Fruit fly (Drosophila melanogaster) whole organism, embryonic: ENCODE measurements around the gene Cdc16.

Experiments used
- Antp ChIP-seq: fragments of 200-800 bp; sonication (Bioruptor generic); optimal IDR thresholded peaks from 3 replicates; lab custom pipeline; 2016; ENCODE audit warnings: missing biosample characterization, missing genetic modification characterization
- CG10366 ChIP-seq: fragments of 200-800 bp; sonication (Bioruptor generic); IDR thresholded peaks from 2 replicates; pipeline ENCODE4 v1.3.6; 2022; ENCODE audit warnings: missing biosample characterization, missing genetic modification characterization
- CG10543 ChIP-seq: fragments of 200-800 bp; sonication (Bioruptor generic); optimal IDR thresholded peaks from 3 replicates; lab custom pipeline; 2017; ENCODE audit warnings: missing biosample characterization, mild to moderate bottlenecking, missing genetic modification characterization, moderate library complexity
- CG10654 ChIP-seq: fragments of 200-800 bp; sonication (Bioruptor generic); optimal IDR thresholded peaks from 2 replicates; lab custom pipeline; 2016; ENCODE audit warnings: missing biosample characterization, missing genetic modification characterization
- CG11696 ChIP-seq: fragments of 200-800 bp; sonication (Bioruptor generic); IDR thresholded peaks from 2 replicates; pipeline ENCODE4 v1.3.6; 2022; ENCODE audit warnings: missing biosample characterization, missing genetic modification characterization
- CG12219 ChIP-seq: fragments of 200-800 bp; sonication (Bioruptor generic); optimal IDR thresholded peaks from 3 replicates; lab custom pipeline; 2018; ENCODE audit warnings: missing biosample characterization, mild to moderate bottlenecking, missing genetic modification characterization
- CG12769 ChIP-seq: fragments of 200-800 bp; sonication (Bioruptor generic); optimal IDR thresholded peaks from 2 replicates; lab custom pipeline; 2019; ENCODE audit warnings: missing biosample characterization, mild to moderate bottlenecking, missing genetic modification characterization, moderate library complexity
- CG15479 ChIP-seq: fragments of 200-800 bp; sonication (Bioruptor generic); optimal IDR thresholded peaks from 3 replicates; lab custom pipeline; 2019; ENCODE audit warnings: missing biosample characterization, mild to moderate bottlenecking, missing genetic modification characterization, moderate library complexity
- CG16813 ChIP-seq: fragments of 200-800 bp; sonication (Bioruptor generic); IDR thresholded peaks from 3 replicates; pipeline ENCODE4 v1.3.6; 2022; ENCODE audit warnings: missing biosample characterization, missing genetic modification characterization; ENCODE audit not compliant: partially characterized antibody
- CG17385 ChIP-seq: fragments of 200-800 bp; sonication (Bioruptor generic); optimal IDR thresholded peaks from 3 replicates; lab custom pipeline; 2018; ENCODE audit warnings: missing biosample characterization, mild to moderate bottlenecking, missing genetic modification characterization
- CG18262 ChIP-seq: fragments of 200-800 bp; optimal IDR thresholded peaks from 3 replicates; lab custom pipeline; 2019; ENCODE audit warnings: missing biosample characterization, mild to moderate bottlenecking, missing genetic modification characterization, moderate library complexity
- CG18599 ChIP-seq: fragments of 200-800 bp; sonication (Bioruptor generic); optimal IDR thresholded peaks from 3 replicates; lab custom pipeline; 2017; ENCODE audit warnings: missing biosample characterization, missing genetic modification characterization, mild to moderate bottlenecking, moderate library complexity, missing genetic modification reagents
- CG32532 ChIP-seq: fragments of 200-800 bp; sonication (Bioruptor generic); IDR thresholded peaks from 2 replicates; pipeline ENCODE4 v1.3.6; 2022; ENCODE audit warnings: missing biosample characterization, missing genetic modification characterization
- CG32767 ChIP-seq: fragments of 200-800 bp; sonication (Bioruptor generic); IDR thresholded peaks from 2 replicates; pipeline ENCODE4 v1.3.6; 2022; ENCODE audit warnings: missing biosample characterization, missing genetic modification characterization
- CG32772 ChIP-seq: fragments of 200-800 bp; sonication (Bioruptor generic); IDR thresholded peaks from 2 replicates; pipeline ENCODE4 v1.3.6; 2022; ENCODE audit warnings: missing biosample characterization, missing genetic modification characterization
- CG5180 ChIP-seq: fragments of 200-800 bp; sonication (Bioruptor generic); optimal IDR thresholded peaks from 3 replicates; lab custom pipeline; 2017; ENCODE audit warnings: missing biosample characterization, missing genetic modification characterization, mild to moderate bottlenecking, moderate library complexity, missing genetic modification reagents
- CG9797 ChIP-seq: fragments of 200-800 bp; sonication (Bioruptor generic); optimal IDR thresholded peaks from 3 replicates; lab custom pipeline; 2018; ENCODE audit warnings: missing biosample characterization, mild to moderate bottlenecking, missing genetic modification characterization
- CoRest ChIP-seq: fragments of 200-800 bp; sonication (Bioruptor generic); optimal IDR thresholded peaks from 3 replicates; lab custom pipeline; 2018; ENCODE audit warnings: missing biosample characterization, mild to moderate bottlenecking, missing genetic modification characterization, moderate library complexity
- Deaf1 ChIP-seq: fragments of 200-800 bp; optimal IDR thresholded peaks from 3 replicates; lab custom pipeline; 2019; ENCODE audit warnings: missing biosample characterization, mild to moderate bottlenecking, missing genetic modification characterization, moderate library complexity
- Drgx ChIP-seq: fragments of 200-800 bp; sonication (Bioruptor generic); IDR thresholded peaks from 2 replicates; pipeline ENCODE4 v1.3.6; 2022; ENCODE audit warnings: missing biosample characterization, missing genetic modification characterization
- Ets65A ChIP-seq: fragments of 200-800 bp; sonication (Bioruptor generic); peaks from one replicate; lab custom pipeline; 2016; ENCODE audit warnings: missing biosample characterization, missing genetic modification characterization
- GATAe ChIP-seq: fragments of 200-800 bp; sonication (Bioruptor generic); conservative IDR thresholded peaks from 2 replicates; pipeline ENCODE4 v1.3.6; 2022; ENCODE audit warnings: missing biosample characterization, missing genetic modification characterization
- Pdp1 ChIP-seq, 2 experiments: fragments of 200-800 bp; sonication (Bioruptor generic); optimal IDR thresholded peaks; 3 replicates each; lab custom pipeline; 2016; ENCODE audit warnings: missing biosample characterization in 2 of 2, missing genetic modification characterization in 2 of 2, mild to moderate bottlenecking in 1 of 2, moderate library complexity in 1 of 2
- br ChIP-seq: fragments of >200 bp; optimal IDR thresholded peaks from 2 replicates; lab custom pipeline; 2017
- bsh ChIP-seq, 2 experiments: fragments of 200-800 bp; sonication (Bioruptor generic); optimal IDR thresholded peaks; 2 replicates each; lab custom pipeline; 2017 to 2018; ENCODE audit warnings: mild to moderate bottlenecking in 2 of 2, missing biosample characterization in 2 of 2, missing genetic modification characterization in 2 of 2, moderate library complexity in 1 of 2
- cg ChIP-seq: fragments of 200-800 bp; sonication (Bioruptor generic); optimal IDR thresholded peaks from 3 replicates; lab custom pipeline; 2019; ENCODE audit warnings: missing biosample characterization, mild to moderate bottlenecking, missing genetic modification characterization, moderate library complexity
- croc ChIP-seq: fragments of 200-800 bp; sonication (Bioruptor generic); conservative IDR thresholded peaks from 3 replicates; pipeline ENCODE4 v1.3.6; 2022; ENCODE audit warnings: missing biosample characterization, missing genetic modification characterization
- crol ChIP-seq: fragments of 200-800 bp; sonication (Bioruptor generic); IDR thresholded peaks from 2 replicates; pipeline ENCODE4 v1.3.6; 2022; ENCODE audit warnings: missing biosample characterization, missing genetic modification characterization
- cwo ChIP-seq: fragments of 200-800 bp; sonication (Bioruptor generic); optimal IDR thresholded peaks from 3 replicates; lab custom pipeline; 2017; ENCODE audit warnings: missing biosample characterization, missing genetic modification characterization, mild to moderate bottlenecking, moderate library complexity, missing genetic modification reagents
- exex ChIP-seq: fragments of 200-800 bp; sonication (Bioruptor generic); optimal IDR thresholded peaks from 4 replicates; lab custom pipeline; 2018; ENCODE audit warnings: missing biosample characterization, mild to moderate bottlenecking, missing genetic modification characterization, moderate library complexity
- grn ChIP-seq: fragments of 200-800 bp; sonication (Bioruptor generic); optimal IDR thresholded peaks from 3 replicates; lab custom pipeline; 2017; ENCODE audit warnings: missing biosample characterization, missing genetic modification characterization
- gt ChIP-seq: fragments of 200-800 bp; sonication (Bioruptor generic); IDR thresholded peaks from 2 replicates; pipeline ENCODE4 v1.3.6; 2022; ENCODE audit warnings: missing biosample characterization, missing genetic modification characterization
- ind ChIP-seq: fragments of 200-800 bp; sonication (Bioruptor generic); optimal IDR thresholded peaks from 3 replicates; lab custom pipeline; 2016; ENCODE audit warnings: missing biosample characterization, missing genetic modification characterization
- mirr ChIP-seq: fragments of 200-800 bp; sonication (Bioruptor generic); optimal IDR thresholded peaks from 3 replicates; lab custom pipeline; 2018; ENCODE audit warnings: missing biosample characterization, mild to moderate bottlenecking, missing genetic modification characterization
- nom ChIP-seq: fragments of 200-800 bp; sonication (Bioruptor generic); optimal IDR thresholded peaks from 2 replicates; lab custom pipeline; 2017; ENCODE audit warnings: missing biosample characterization, missing genetic modification characterization, mild to moderate bottlenecking, moderate library complexity, missing genetic modification reagents
- onecut ChIP-seq: fragments of 200-800 bp; sonication (Bioruptor generic); IDR thresholded peaks from 2 replicates; pipeline ENCODE4 v1.3.6; 2022; ENCODE audit warnings: missing biosample characterization, missing genetic modification characterization
- sd ChIP-seq: fragments of 200-800 bp; sonication (Bioruptor generic); optimal IDR thresholded peaks from 3 replicates; lab custom pipeline; 2018; ENCODE audit warnings: missing biosample characterization, mild to moderate bottlenecking, missing genetic modification characterization, moderate library complexity
- sens ChIP-seq: fragments of 200-800 bp; sonication (Bioruptor generic); peaks from one replicate; lab custom pipeline; 2016; ENCODE audit warnings: missing biosample characterization, missing genetic modification characterization
- sens-2 ChIP-seq: fragments of 200-800 bp; sonication (Bioruptor generic); IDR thresholded peaks from 2 replicates; pipeline ENCODE4 v1.3.6; 2022; ENCODE audit warnings: missing biosample characterization, missing genetic modification characterization
- sug ChIP-seq: fragments of 200-800 bp; optimal IDR thresholded peaks from 2 replicates; lab custom pipeline; 2019; ENCODE audit warnings: missing biosample characterization, mild to moderate bottlenecking, missing genetic modification characterization, moderate library complexity
- tap ChIP-seq: fragments of 200-800 bp; optimal IDR thresholded peaks from 3 replicates; lab custom pipeline; 2019; ENCODE audit warnings: missing biosample characterization, mild to moderate bottlenecking, missing genetic modification characterization, moderate library complexity
- z ChIP-seq: fragments of 200-800 bp; sonication (Bioruptor generic); IDR thresholded peaks from 3 replicates; pipeline ENCODE4 v1.3.6; 2022; ENCODE audit warnings: missing biosample characterization, missing genetic modification characterization

Gene Cdc16

dm6 chr3R:23315630-23316029 is 34.6 kb downstream of the Cdc16 start (continued):
- TF ChIP-seq cg = no peak

- TF ChIP-seq GATAe (GFP tag; lab: Robert Waterston, UW) (peak; percentile 54; the same call in 1 of the 2 replicates), sug (tag; lab: Kevin White, UChicago) (peak; percentile 55), mirr (GFP tag; lab: Kevin White, UChicago) (peak; percentile 13), cwo (GFP tag; lab: Kevin White, UChicago) (peak; percentile 58), CG12769 (tag; lab: Kevin White, UChicago) (peak; percentile 19), grn (GFP tag; lab: Kevin White, UChicago) (peak; percentile 73), sd (tag; lab: Kevin White, UChicago) (peak; percentile 5), CG15479 (GFP tag; lab: Kevin White, UChicago) (peak; percentile 67), CG16813 (GFP tag; lab: Robert Waterston, UW) (no peak), Pdp1 (GFP tag; optimal IDR thresholded peaks at IDR 0.05; lab: Kevin White, UChicago) (peak in 1 of 2 experiments; percentile 75), Deaf1 (tag; lab: Kevin White, UChicago) (peak; percentile 47), CG18599 (GFP tag; lab: Kevin White, UChicago) (peak; percentile 16), exex (tag; lab: Kevin White, UChicago) (peak; percentile 97), CG10366 (GFP tag; lab: Robert Waterston, UW) (no peak), CoRest (tag; lab: Kevin White, UChicago) (no peak)
- TF ChIP-seq, all 482 proteins: peak for 12
Observed at dm6 chr3R:23316867-23317266, 35.9 kb downstream of the Cdc16 start.

dm6 chr3R:23318928-23319327 is 37.9 kb downstream of the Cdc16 start:
- TF ChIP-seq tap (tag; lab: Kevin White, UChicago) = no peak
- peak; percentile 81 for TF ChIP-seq nom (GFP tag; lab: Kevin White, UChicago)
- no peak for TF ChIP-seq Antp (GFP tag; lab: Kevin White, UChicago)
- no peak for TF ChIP-seq sens-2 (GFP tag; lab: Robert Waterston, UW)
- TF ChIP-seq Ets65A (GFP tag; lab: Kevin White, UChicago) = no peak
- TF ChIP-seq z (GFP tag; lab: Robert Waterston, UW) = peak; percentile 46; the same call in 1 of the 3 replicates
- TF ChIP-seq CG11696 (GFP tag; lab: Robert Waterston, UW) = no peak
- peak; percentile 11 for TF ChIP-seq CG17385
- TF ChIP-seq bsh (GFP tag; optimal IDR thresholded peaks at IDR 0.05; lab: Kevin White, UChicago) = peak in 1 of 2 experiments; percentile 54
- 0 out of 2 replicates have a peak, but pooled peaks have one; percentile 29 for TF ChIP-seq Drgx
- TF ChIP-seq br (lab: Kevin White, UChicago) = no peak

dm6 chr3R:23320251-23320650 is 39.2 kb downstream of the Cdc16 start:
- TF ChIP-seq CG10654 (GFP tag; lab: Kevin White, UChicago) (no peak), sens (GFP tag; lab: Kevin White, UChicago) (peak; percentile 68)

dm6 chr3R:23323639-23324350 is 42.8 kb downstream of the Cdc16 start:
- TF ChIP-seq CG32767 (GFP tag; lab: Robert Waterston, UW) = 0 out of 2 replicates have a peak, but pooled peaks have one; percentile 15
- TF ChIP-seq crol (GFP tag; lab: Robert Waterston, UW) = no peak
- no peak for TF ChIP-seq gt (GFP tag; lab: Robert Waterston, UW)
- TF ChIP-seq CG5180 (GFP tag; lab: Kevin White, UChicago) = peak; percentile 11
- no peak for TF ChIP-seq CG32772 (GFP tag; lab: Robert Waterston, UW)
- peak; percentile 43 for TF ChIP-seq CG10543 (GFP tag; lab: Kevin White, UChicago)
- TF ChIP-seq croc = no peak
- TF ChIP-seq CG12769 (tag; lab: Kevin White, UChicago) = peak; percentile 32
- no peak for TF ChIP-seq CG9797 (GFP tag; lab: Kevin White, UChicago)
- TF ChIP-seq ind = no peak
- TF ChIP-seq CG32532 (GFP tag; lab: Robert Waterston, UW) = peak; percentile 37; the same call in 1 of the 2 replicates
- TF ChIP-seq onecut (GFP tag; lab: Robert Waterston, UW) = 0 out of 2 replicates have a peak, but pooled peaks have one; percentile 30
- no peak for TF ChIP-seq CG12219 (GFP tag; lab: Kevin White, UChicago)
- no peak for TF ChIP-seq CG10654 (GFP tag; lab: Kevin White, UChicago)
- peak; percentile 83 for TF ChIP-seq Deaf1 (tag; lab: Kevin White, UChicago)
- TF ChIP-seq CG18262 (tag; lab: Kevin White, UChicago) = no peak
